Worm (Caenorhabditis elegans): ENCODE measurements around the gene repo-1.

repo-1 gene

DNA sequence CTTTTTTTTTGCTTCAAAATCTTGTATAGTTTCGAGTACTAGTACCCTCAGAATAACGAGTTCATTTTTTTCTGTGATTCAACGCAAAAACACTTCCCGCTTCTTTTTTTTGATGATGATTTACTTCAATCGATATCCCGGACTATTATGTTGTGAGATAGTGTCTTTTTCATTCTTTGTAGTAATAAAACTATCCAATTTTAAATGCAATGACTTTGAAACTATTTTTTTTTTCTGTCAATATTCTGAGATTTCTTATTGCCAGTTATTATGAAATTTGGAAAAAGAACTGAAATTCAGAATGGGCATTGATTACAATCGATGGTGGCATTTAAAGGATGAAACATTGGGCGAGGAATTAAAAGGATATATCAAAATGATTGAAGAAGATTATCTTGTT, 21.3 kb downstream of the repo-1 start, which contains the start of gene M18.3:
Gene M18.3, plus strand, starts transcription at position 301 of the 400 bp plus-strand sequence.
- TF ChIP-seq T22C8.4 (GFP tag; IDR thresholded peaks at IDR 0.05) (no peak), klf-2 (GFP tag; conservative IDR thresholded peaks at IDR 0.05) (no peak), ref-1 (GFP tag; conservative IDR thresholded peaks at IDR 0.05) (no peak), med-1 (GFP tag; optimal IDR thresholded peaks at IDR 0.05; ENCODE audit: insufficient read depth) (no peak), flt-1 (GFP tag; IDR thresholded peaks at IDR 0.05) (no peak), ztf-23 (GFP tag; IDR thresholded peaks at IDR 0.05) (no peak), ztf-29 (GFP tag; IDR thresholded peaks at IDR 0.05) (no peak), tab-1 (GFP tag; IDR thresholded peaks at IDR 0.05) (no peak), cog-1 (tag; optimal IDR thresholded peaks at IDR 0.05) (no peak)

DNA sequence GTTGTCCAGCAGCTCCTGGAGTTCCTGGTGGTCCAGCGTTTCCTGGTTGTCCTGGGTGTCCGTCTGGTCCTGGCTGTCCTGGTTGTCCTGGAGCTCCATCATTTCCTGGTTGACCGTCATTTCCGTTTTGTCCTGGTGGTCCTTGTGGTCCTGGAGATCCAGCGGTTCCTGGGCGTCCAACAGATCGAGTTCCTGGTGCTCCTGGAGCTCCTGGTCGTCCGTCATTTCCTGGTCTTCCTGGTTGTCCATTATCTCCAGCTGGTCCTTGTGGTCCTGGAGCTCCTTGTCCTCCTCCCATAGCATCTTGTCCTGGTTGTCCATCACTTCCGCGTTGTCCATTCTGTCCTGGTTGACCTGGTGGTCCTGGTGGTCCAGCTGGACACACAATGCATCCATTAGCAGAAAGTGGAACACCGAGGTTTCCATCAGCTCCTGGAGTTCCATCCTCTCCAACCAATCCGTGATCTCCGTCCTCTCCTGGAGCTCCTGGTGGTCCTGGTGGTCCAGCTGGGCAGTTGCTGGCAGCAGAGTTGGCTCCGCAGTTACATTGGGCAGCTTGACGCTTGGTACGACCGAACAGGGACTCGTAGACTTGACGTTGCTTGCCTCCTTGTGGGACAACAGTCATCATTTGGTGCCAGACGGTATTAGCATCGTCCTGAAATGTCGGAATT, 24.8 kb downstream of the repo-1 start:
- TF ChIP-seq T22C8.4 (GFP tag; IDR thresholded peaks at IDR 0.05), result no peak
- no peak for TF ChIP-seq tab-1 (GFP tag; IDR thresholded peaks at IDR 0.05)
- TF ChIP-seq ztf-29 (GFP tag; IDR thresholded peaks at IDR 0.05), result no peak
- TF ChIP-seq flt-1 (GFP tag; IDR thresholded peaks at IDR 0.05), result no peak
- TF ChIP-seq ref-1 (GFP tag; conservative IDR thresholded peaks at IDR 0.05), result no peak
- no peak for TF ChIP-seq ztf-23 (GFP tag; IDR thresholded peaks at IDR 0.05)
- TF ChIP-seq med-1 (GFP tag; optimal IDR thresholded peaks at IDR 0.05; ENCODE audit: insufficient read depth), result no peak
- no peak for TF ChIP-seq klf-2 (GFP tag; conservative IDR thresholded peaks at IDR 0.05)
- no peak for TF ChIP-seq cog-1 (tag; optimal IDR thresholded peaks at IDR 0.05)

DNA sequence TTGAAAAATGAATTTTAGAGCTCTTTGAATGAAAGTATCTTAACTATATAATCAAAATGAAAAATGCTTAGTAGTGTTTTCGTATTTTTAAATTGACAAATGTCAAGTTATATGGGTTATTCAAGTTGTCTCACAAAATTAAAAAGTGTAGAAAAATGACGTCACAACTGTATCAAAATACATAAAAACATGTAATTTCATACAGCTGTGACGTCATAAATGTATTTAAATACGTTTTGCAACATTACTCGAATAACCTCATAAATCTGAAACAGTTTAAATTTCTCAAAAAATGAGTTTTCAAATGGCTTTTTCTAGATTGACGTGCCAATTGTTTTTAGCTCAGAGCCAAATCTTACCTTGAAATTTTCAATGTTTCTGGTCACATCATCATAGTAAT, 25.5 kb downstream of the repo-1 start:
- TF ChIP-seq ztf-23 (GFP tag; IDR thresholded peaks at IDR 0.05) (no peak), ref-1 (GFP tag; conservative IDR thresholded peaks at IDR 0.05) (no peak), flt-1 (GFP tag; IDR thresholded peaks at IDR 0.05) (no peak), ztf-29 (GFP tag; IDR thresholded peaks at IDR 0.05) (no peak), tab-1 (GFP tag; IDR thresholded peaks at IDR 0.05) (no peak)

DNA sequence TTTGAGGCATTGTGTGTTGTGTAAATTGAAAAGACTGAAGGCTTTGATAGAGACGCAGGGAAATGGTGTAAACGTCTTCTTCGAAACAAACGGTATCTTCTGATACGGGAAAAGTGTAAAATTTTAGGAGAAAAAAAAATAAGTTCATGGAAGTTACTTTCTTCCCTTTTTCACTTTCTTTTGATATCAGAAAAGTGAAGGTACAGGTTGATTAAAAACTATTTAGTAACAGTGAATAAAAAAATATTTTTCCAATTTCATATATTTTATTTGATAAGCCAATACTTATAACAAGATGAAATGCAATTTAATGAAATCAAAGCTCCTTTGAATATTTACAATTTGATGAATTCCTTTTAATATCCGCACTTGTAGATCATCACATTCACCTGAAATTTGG, 26.1 kb downstream of the repo-1 start, which contains the start of gene col-129:
Gene col-129, minus strand, starts transcription at position 101 of the 400 bp plus-strand sequence.
- TF ChIP-seq ztf-23 (GFP tag; IDR thresholded peaks at IDR 0.05) (no peak), tab-1 (GFP tag; IDR thresholded peaks at IDR 0.05) (no peak), cog-1 (tag; optimal IDR thresholded peaks at IDR 0.05) (no peak), med-1 (GFP tag; optimal IDR thresholded peaks at IDR 0.05; ENCODE audit: insufficient read depth) (no peak), ztf-29 (GFP tag; IDR thresholded peaks at IDR 0.05) (no peak), T22C8.4 (GFP tag; IDR thresholded peaks at IDR 0.05) (no peak), flt-1 (GFP tag; IDR thresholded peaks at IDR 0.05) (no peak), klf-2 (GFP tag; conservative IDR thresholded peaks at IDR 0.05) (no peak)

DNA sequence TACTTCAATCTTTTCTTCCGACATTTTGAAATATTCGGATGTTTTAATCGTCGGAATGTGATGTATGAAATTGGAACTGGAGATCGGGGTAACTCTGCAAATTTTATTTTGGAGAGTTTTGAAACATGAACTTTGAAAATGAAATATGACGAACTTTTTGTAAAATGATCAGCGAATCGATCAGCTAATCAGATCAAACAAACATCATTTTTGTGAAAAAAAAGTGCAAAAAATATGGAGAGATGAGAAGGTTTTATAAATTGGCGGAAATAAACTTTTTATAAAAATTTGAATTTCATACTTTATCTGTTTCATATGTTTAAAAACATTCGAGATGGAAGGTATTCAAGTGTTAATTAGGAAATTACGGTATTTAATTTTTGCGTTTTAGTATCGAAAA, 27.2 kb downstream of the repo-1 start, which contains the start of gene dlc-2:
Gene dlc-2, minus strand, starts transcription at position 101 of the 400 bp plus-strand sequence.
- no peak for TF ChIP-seq klf-2 (GFP tag; conservative IDR thresholded peaks at IDR 0.05)
- TF ChIP-seq cog-1 (tag; optimal IDR thresholded peaks at IDR 0.05), result no peak
- TF ChIP-seq ztf-29 (GFP tag; IDR thresholded peaks at IDR 0.05), result no peak
- TF ChIP-seq T22C8.4 (GFP tag; IDR thresholded peaks at IDR 0.05), result no peak
- no peak for TF ChIP-seq ref-1 (GFP tag; conservative IDR thresholded peaks at IDR 0.05)
- no peak for TF ChIP-seq flt-1 (GFP tag; IDR thresholded peaks at IDR 0.05)
- TF ChIP-seq ztf-23 (GFP tag; IDR thresholded peaks at IDR 0.05), result no peak
- no peak for TF ChIP-seq med-1 (GFP tag; optimal IDR thresholded peaks at IDR 0.05; ENCODE audit: insufficient read depth)
- no peak for TF ChIP-seq tab-1 (GFP tag; IDR thresholded peaks at IDR 0.05)

DNA sequence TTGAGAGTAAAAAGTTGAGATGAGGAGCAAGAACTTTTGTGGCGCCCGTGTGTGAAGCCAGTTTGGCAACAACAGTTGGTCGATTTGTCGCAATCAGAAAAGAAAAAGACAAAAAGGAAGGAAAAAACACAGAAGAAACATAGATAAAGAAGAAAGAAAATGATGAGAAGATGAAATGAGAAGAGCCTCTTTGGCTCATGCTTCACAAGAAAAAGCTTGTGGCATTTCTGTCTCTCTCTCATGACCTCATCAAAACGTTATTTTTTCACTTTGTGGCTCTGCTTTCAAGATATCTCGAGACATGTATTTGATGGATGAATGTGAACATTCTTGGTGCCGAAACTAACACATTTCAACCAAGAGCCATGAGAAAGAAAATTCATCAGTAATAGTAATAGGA, 28.8 kb downstream of the repo-1 start:
- TF ChIP-seq flt-1 (GFP tag; IDR thresholded peaks at IDR 0.05) (no peak), ref-1 (GFP tag; conservative IDR thresholded peaks at IDR 0.05) (no peak), ztf-23 (GFP tag; IDR thresholded peaks at IDR 0.05) (no peak), klf-2 (GFP tag; conservative IDR thresholded peaks at IDR 0.05) (no peak), tab-1 (GFP tag; IDR thresholded peaks at IDR 0.05) (no peak), med-1 (GFP tag; optimal IDR thresholded peaks at IDR 0.05; ENCODE audit: insufficient read depth) (no peak), ztf-29 (GFP tag; IDR thresholded peaks at IDR 0.05) (no peak), cog-1 (tag; optimal IDR thresholded peaks at IDR 0.05) (no peak), T22C8.4 (GFP tag; IDR thresholded peaks at IDR 0.05) (no peak)

DNA sequence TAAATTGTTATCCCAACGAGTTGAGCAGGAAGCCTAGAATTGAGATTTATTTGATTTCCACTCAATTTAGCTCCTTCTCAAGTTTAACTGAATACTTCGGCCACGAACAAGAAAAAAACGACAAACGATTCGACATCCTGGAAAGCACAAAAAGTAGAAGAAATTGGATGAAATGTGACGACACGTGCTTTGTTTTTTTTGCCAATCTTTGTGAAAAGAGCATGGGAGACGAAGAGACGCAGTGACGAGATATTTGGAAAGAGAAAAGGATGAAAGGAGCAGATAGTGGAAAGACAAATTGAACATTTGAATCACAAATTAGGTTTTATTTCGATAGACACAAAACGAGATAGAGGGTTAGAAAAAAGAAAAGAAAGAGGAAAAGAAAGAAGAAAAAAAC, 30.2 kb downstream of the repo-1 start:
- TF ChIP-seq klf-2 (GFP tag; conservative IDR thresholded peaks at IDR 0.05) (no peak), T22C8.4 (GFP tag; IDR thresholded peaks at IDR 0.05) (no peak), ref-1 (GFP tag; conservative IDR thresholded peaks at IDR 0.05) (no peak), tab-1 (GFP tag; IDR thresholded peaks at IDR 0.05) (no peak), cog-1 (tag; optimal IDR thresholded peaks at IDR 0.05) (no peak)

DNA sequence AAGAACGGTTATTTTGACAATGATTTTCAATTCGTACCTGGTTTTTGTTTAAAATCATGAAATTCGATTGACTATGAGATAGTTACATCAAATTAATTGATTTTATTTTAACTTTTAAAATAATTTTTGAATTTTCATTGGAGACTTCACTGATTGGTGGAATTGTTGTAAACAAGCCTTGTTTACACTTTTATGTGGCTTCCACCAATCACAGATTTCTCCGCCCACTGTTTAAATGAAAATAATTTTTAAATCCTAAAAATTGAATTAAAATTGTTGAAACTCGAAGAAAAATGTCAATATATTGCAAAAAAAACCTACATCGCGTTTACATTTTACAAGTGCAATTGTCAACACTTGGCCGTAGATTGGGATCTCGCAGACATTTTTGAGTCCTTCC, 36.3 kb downstream of the repo-1 start:
- no peak for TF ChIP-seq med-1 (GFP tag; optimal IDR thresholded peaks at IDR 0.05; ENCODE audit: insufficient read depth)
- TF ChIP-seq ztf-29 (GFP tag; IDR thresholded peaks at IDR 0.05), result no peak
- TF ChIP-seq flt-1 (GFP tag; IDR thresholded peaks at IDR 0.05), result no peak
- TF ChIP-seq T22C8.4 (GFP tag; IDR thresholded peaks at IDR 0.05), result no peak
- no peak for TF ChIP-seq klf-2 (GFP tag; conservative IDR thresholded peaks at IDR 0.05)
- TF ChIP-seq cog-1 (tag; optimal IDR thresholded peaks at IDR 0.05), result no peak
- no peak for TF ChIP-seq ztf-23 (GFP tag; IDR thresholded peaks at IDR 0.05)
- no peak for TF ChIP-seq ref-1 (GFP tag; conservative IDR thresholded peaks at IDR 0.05)
- TF ChIP-seq tab-1 (GFP tag; IDR thresholded peaks at IDR 0.05), result no peak

DNA sequence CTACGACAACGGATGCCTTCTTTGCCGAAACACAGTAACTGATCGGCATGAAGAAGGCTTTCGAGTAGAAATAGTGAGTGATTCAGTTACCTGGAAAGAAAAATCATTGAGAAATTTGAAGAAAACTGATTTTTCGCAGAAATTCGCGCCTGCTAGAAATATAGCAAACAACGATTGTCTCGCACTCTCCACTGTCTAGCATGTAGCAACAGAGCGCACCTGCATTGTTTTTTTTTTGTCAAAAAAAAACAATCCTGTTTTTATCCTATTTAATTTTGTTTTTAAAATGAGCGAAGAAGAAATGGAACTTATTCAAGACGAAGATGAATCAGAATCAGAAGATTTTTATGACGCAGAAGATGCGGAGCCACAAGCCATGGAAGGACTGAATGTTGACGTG, 36.8 kb downstream of the repo-1 start, which contains the start of the genes ddb-1 and M18.6:
Gene ddb-1, minus strand, starts transcription at position 90 of the 400 bp plus-strand sequence.
Gene M18.6, plus strand, starts transcription at position 235 of the 400 bp plus-strand sequence.
- TF ChIP-seq tab-1 (GFP tag; IDR thresholded peaks at IDR 0.05) (no peak), klf-2 (GFP tag; conservative IDR thresholded peaks at IDR 0.05) (no peak), ref-1 (GFP tag; conservative IDR thresholded peaks at IDR 0.05) (no peak), flt-1 (GFP tag; IDR thresholded peaks at IDR 0.05) (no peak), ztf-29 (GFP tag; IDR thresholded peaks at IDR 0.05) (no peak), T22C8.4 (GFP tag; IDR thresholded peaks at IDR 0.05) (no peak), cog-1 (tag; optimal IDR thresholded peaks at IDR 0.05) (no peak), med-1 (GFP tag; optimal IDR thresholded peaks at IDR 0.05; ENCODE audit: insufficient read depth) (no peak), ztf-23 (GFP tag; IDR thresholded peaks at IDR 0.05) (no peak)

Measured in whole organism, midembryonic.